Fruit fly (Drosophila melanogaster) whole organism, prepupa: ENCODE data around the gene PIP82.

Experiments
- Blimp-1 ChIP-seq: fragments of 200-800 bp; sonication (Bioruptor generic); optimal IDR thresholded peaks from 3 replicates; lab custom pipeline; 2017; ENCODE audit warnings: missing biosample characterization, missing genetic modification characterization, mild to moderate bottlenecking, moderate library complexity, missing genetic modification reagents
- CG10669 ChIP-seq: fragments of 200-800 bp; sonication (Bioruptor generic); optimal IDR thresholded peaks from 3 replicates; lab custom pipeline; 2018; ENCODE audit warnings: missing biosample characterization, mild to moderate bottlenecking, missing genetic modification characterization, moderate library complexity
- CG11294 ChIP-seq: fragments of 200-800 bp; sonication (Bioruptor generic); IDR thresholded peaks from 2 replicates; pipeline ENCODE4 v1.3.6; 2022; ENCODE audit warnings: missing biosample characterization, missing genetic modification characterization
- CG11762 ChIP-seq: fragments of 200-800 bp; sonication (Bioruptor generic); optimal IDR thresholded peaks from 3 replicates; lab custom pipeline; 2016; ENCODE audit warnings: missing biosample characterization, missing genetic modification characterization; ENCODE audit not compliant: insufficient read depth
- CG11902 ChIP-seq: fragments of 200-800 bp; sonication (Bioruptor generic); optimal IDR thresholded peaks from 3 replicates; lab custom pipeline; 2016; ENCODE audit warnings: missing biosample characterization, missing genetic modification characterization
- CG1621 ChIP-seq: fragments of 200-800 bp; sonication (Bioruptor generic); optimal IDR thresholded peaks from 3 replicates; lab custom pipeline; 2018; ENCODE audit warnings: missing biosample characterization, mild to moderate bottlenecking, missing genetic modification characterization
- CG16779 ChIP-seq: fragments of 200-800 bp; sonication (Bioruptor generic); optimal IDR thresholded peaks from 3 replicates; lab custom pipeline; 2017; ENCODE audit warnings: missing biosample characterization, mild to moderate bottlenecking, missing genetic modification characterization
- CG32006 ChIP-seq: fragments of 200-800 bp; sonication (Bioruptor generic); optimal IDR thresholded peaks from 3 replicates; lab custom pipeline; 2017; ENCODE audit warnings: missing biosample characterization, mild to moderate bottlenecking, missing genetic modification characterization
- CG3919 ChIP-seq: fragments of 200-800 bp; sonication (Bioruptor generic); optimal IDR thresholded peaks from 3 replicates; lab custom pipeline; 2016; ENCODE audit warnings: missing biosample characterization, missing genetic modification characterization
- CG4318 ChIP-seq: fragments of 200-800 bp; sonication (Bioruptor generic); optimal IDR thresholded peaks from 3 replicates; lab custom pipeline; 2017; ENCODE audit warnings: missing biosample characterization, mild to moderate bottlenecking, missing genetic modification characterization
- CG6163 ChIP-seq: fragments of 200-800 bp; sonication (Bioruptor generic); IDR thresholded peaks from 3 replicates; pipeline ENCODE4 v1.3.6; 2022; ENCODE audit warnings: missing biosample characterization, missing genetic modification characterization
- CG6276 ChIP-seq: fragments of 200-800 bp; sonication (Bioruptor generic); optimal IDR thresholded peaks from 2 replicates; lab custom pipeline; 2017; ENCODE audit warnings: missing biosample characterization, mild to moderate bottlenecking, missing genetic modification characterization
- CG6808 ChIP-seq: fragments of 200-800 bp; sonication (Bioruptor generic); optimal IDR thresholded peaks from 3 replicates; lab custom pipeline; 2017; ENCODE audit warnings: missing biosample characterization, missing genetic modification characterization, mild to moderate bottlenecking, moderate library complexity, missing genetic modification reagents
- CG6854 ChIP-seq: fragments of 200-800 bp; sonication (Bioruptor generic); optimal IDR thresholded peaks from 2 replicates; lab custom pipeline; 2017; ENCODE audit warnings: missing biosample characterization, mild to moderate bottlenecking, missing genetic modification characterization
- CG7368 ChIP-seq: fragments of 200-800 bp; sonication (Bioruptor generic); optimal IDR thresholded peaks from 3 replicates; lab custom pipeline; 2016; ENCODE audit warnings: missing biosample characterization, missing genetic modification characterization
- CG8119 ChIP-seq: fragments of 200-800 bp; sonication (Bioruptor generic); IDR thresholded peaks from 3 replicates; pipeline ENCODE4 v1.3.6; 2022; ENCODE audit warnings: missing biosample characterization, missing genetic modification characterization
- CG8319 ChIP-seq: fragments of 200-800 bp; sonication (Bioruptor generic); optimal IDR thresholded peaks from 3 replicates; lab custom pipeline; 2016; ENCODE audit warnings: missing biosample characterization, missing genetic modification characterization
- CG8632 ChIP-seq: fragments of 200-800 bp; sonication (Bioruptor generic); optimal IDR thresholded peaks from 3 replicates; lab custom pipeline; 2016; ENCODE audit warnings: missing biosample characterization, missing genetic modification characterization
- Eip78C ChIP-seq: fragments of 200-800 bp; sonication (Bioruptor generic); peaks from one replicate; lab custom pipeline; 2016; ENCODE audit warnings: missing biosample characterization, missing genetic modification characterization
- Eip93F ChIP-seq: fragments of 200-800 bp; sonication (Bioruptor generic); optimal IDR thresholded peaks from 2 replicates; lab custom pipeline; 2016; ENCODE audit warnings: missing biosample characterization, mild to moderate bottlenecking, missing genetic modification characterization
- Ets96B ChIP-seq: fragments of 200-800 bp; optimal IDR thresholded peaks from 2 replicates; lab custom pipeline; 2019; ENCODE audit warnings: missing biosample characterization, mild to moderate bottlenecking, missing genetic modification characterization, moderate library complexity
- Gug ChIP-seq: fragments of 200-800 bp; sonication (Bioruptor generic); IDR thresholded peaks from 2 replicates; pipeline ENCODE4 v1.3.6; 2022; ENCODE audit warnings: missing biosample characterization, missing genetic modification characterization
- Hr38 ChIP-seq: sonication (Bioruptor generic); optimal IDR thresholded peaks from 2 replicates; lab custom pipeline; 2016; ENCODE audit warnings: missing biosample characterization, missing genetic modification characterization
- Hr39 ChIP-seq: fragments of 200-800 bp; sonication (Bioruptor generic); optimal IDR thresholded peaks from 2 replicates; lab custom pipeline; 2016; ENCODE audit warnings: missing biosample characterization, missing genetic modification characterization
- Lpt ChIP-seq: fragments of 200-800 bp; sonication (Bioruptor generic); optimal IDR thresholded peaks from 3 replicates; lab custom pipeline; 2016; ENCODE audit warnings: missing biosample characterization, missing genetic modification characterization
- Met ChIP-seq: fragments of 200-800 bp; sonication (Bioruptor generic); optimal IDR thresholded peaks from 3 replicates; lab custom pipeline; 2016; ENCODE audit warnings: missing biosample characterization, missing genetic modification characterization
- OdsH ChIP-seq: fragments of 200-800 bp; sonication (Bioruptor generic); optimal IDR thresholded peaks from 3 replicates; lab custom pipeline; 2016; ENCODE audit warnings: missing biosample characterization, missing genetic modification characterization
- Smox ChIP-seq: fragments of 200-800 bp; sonication (Bioruptor generic); optimal IDR thresholded peaks from 3 replicates; lab custom pipeline; 2016; ENCODE audit warnings: missing biosample characterization, missing genetic modification characterization
- Sox102F ChIP-seq: fragments of 200-800 bp; sonication (Bioruptor generic); optimal IDR thresholded peaks from 2 replicates; lab custom pipeline; 2016; ENCODE audit warnings: missing biosample characterization, mild to moderate bottlenecking, missing genetic modification characterization
- Sox14 ChIP-seq: fragments of 200-800 bp; sonication (Bioruptor generic); optimal IDR thresholded peaks from 3 replicates; lab custom pipeline; 2016; ENCODE audit warnings: missing biosample characterization, missing genetic modification characterization
- Sox15 ChIP-seq: fragments of 200-800 bp; sonication (Bioruptor generic); optimal IDR thresholded peaks from 3 replicates; lab custom pipeline; 2016; ENCODE audit warnings: missing biosample characterization, missing genetic modification characterization
- achi ChIP-seq: fragments of 200-800 bp; sonication (Bioruptor generic); optimal IDR thresholded peaks from 3 replicates; lab custom pipeline; 2016; ENCODE audit warnings: missing biosample characterization, missing genetic modification characterization
- acj6 ChIP-seq: fragments of 200-800 bp; sonication (Bioruptor generic); optimal IDR thresholded peaks from 3 replicates; lab custom pipeline; 2016; ENCODE audit warnings: missing biosample characterization, missing genetic modification characterization
- cyc ChIP-seq: fragments of 200-800 bp; sonication (Bioruptor generic); optimal IDR thresholded peaks from 3 replicates; lab custom pipeline; 2016; ENCODE audit warnings: missing biosample characterization, missing genetic modification characterization
- dac ChIP-seq: fragments of 200-800 bp; sonication (Bioruptor generic); optimal IDR thresholded peaks from 2 replicates; lab custom pipeline; 2017; ENCODE audit warnings: missing biosample characterization, mild to moderate bottlenecking, missing genetic modification characterization
- dsx ChIP-seq: fragments of 200-800 bp; optimal IDR thresholded peaks from 3 replicates; lab custom pipeline; 2019; ENCODE audit warnings: missing biosample characterization, mild to moderate bottlenecking, missing genetic modification characterization, moderate library complexity; ENCODE audit not compliant: poor library complexity, severe bottlenecking
- eg ChIP-seq: fragments of 200-800 bp; sonication (Bioruptor generic); IDR thresholded peaks from 3 replicates; pipeline ENCODE4 v1.3.6; 2022; ENCODE audit warnings: missing biosample characterization, missing genetic modification characterization
- fd59A ChIP-seq: fragments of 200-800 bp; sonication (Bioruptor generic); optimal IDR thresholded peaks from 2 replicates; lab custom pipeline; 2017; ENCODE audit warnings: missing biosample characterization, mild to moderate bottlenecking, missing genetic modification characterization, missing genetic modification reagents
- fkh ChIP-seq: fragments of 200-800 bp; sonication (Bioruptor generic); optimal IDR thresholded peaks from 3 replicates; lab custom pipeline; 2017; ENCODE audit warnings: missing biosample characterization, mild to moderate bottlenecking, missing genetic modification characterization, moderate library complexity
- lz ChIP-seq: fragments of 200-800 bp; sonication (Bioruptor generic); optimal IDR thresholded peaks from 3 replicates; lab custom pipeline; 2016; ENCODE audit warnings: missing biosample characterization, missing genetic modification characterization
- pdm3 ChIP-seq: fragments of 200-800 bp; sonication (Bioruptor generic); optimal IDR thresholded peaks from 3 replicates; lab custom pipeline; 2016; ENCODE audit warnings: missing biosample characterization, missing genetic modification characterization
- salr ChIP-seq, 2 experiments: fragments of 200-800 bp; sonication (Bioruptor generic); optimal IDR thresholded peaks; 3 replicates each; lab custom pipeline; 2016 to 2018; ENCODE audit warnings: missing biosample characterization in 2 of 2, missing genetic modification characterization in 2 of 2, mild to moderate bottlenecking in 1 of 2
- spab ChIP-seq: fragments of 200-800 bp; sonication (Bioruptor generic); optimal IDR thresholded peaks from 2 replicates; lab custom pipeline; 2017; ENCODE audit warnings: missing biosample characterization, mild to moderate bottlenecking, missing genetic modification characterization, missing genetic modification reagents
- ss ChIP-seq, 2 experiments: fragments of 200-800 bp; sonication (Bioruptor generic); optimal IDR thresholded peaks; 2 replicates in 1 of 2; 3 replicates in 1 of 2; lab custom pipeline; 2017 to 2018; ENCODE audit warnings: mild to moderate bottlenecking in 2 of 2, missing biosample characterization in 2 of 2, missing genetic modification characterization in 2 of 2, moderate library complexity in 1 of 2
- vri ChIP-seq: fragments of 200-800 bp; sonication (Bioruptor generic); optimal IDR thresholded peaks from 3 replicates; lab custom pipeline; 2016; ENCODE audit warnings: missing biosample characterization, mild to moderate bottlenecking, missing genetic modification characterization

PIP82 gene

DNA sequence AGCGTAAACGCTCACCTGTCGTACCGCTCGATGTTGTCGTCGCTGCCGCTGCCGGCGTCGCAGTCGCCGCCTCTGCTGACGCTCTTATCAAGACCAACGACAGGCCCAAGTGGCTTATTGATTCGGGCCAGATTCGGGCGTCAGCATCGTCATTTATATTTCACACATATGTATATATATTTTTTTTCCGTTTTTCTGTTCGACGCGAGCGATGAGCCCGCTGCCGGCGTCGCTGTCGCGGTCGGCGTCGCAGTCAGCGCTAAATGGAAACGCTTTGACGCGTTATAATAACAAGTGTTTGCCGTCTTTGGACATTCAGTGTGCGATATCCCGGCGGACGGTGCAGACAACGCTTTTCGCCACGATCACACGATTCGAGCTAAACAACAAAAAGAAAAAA is 27.4 kb downstream of the PIP82 start:
- no peak for TF ChIP-seq CG4318 (GFP tag; lab: Kevin White, UChicago)
- no peak for TF ChIP-seq eg (GFP tag; lab: Robert Waterston, UW)
- no peak for TF ChIP-seq CG6808 (GFP tag; lab: Kevin White, UChicago)
- no peak for TF ChIP-seq CG11294 (GFP tag; lab: Robert Waterston, UW)
- peak; percentile 18 for TF ChIP-seq Eip78C (GFP tag; lab: Kevin White, UChicago)
- no peak for TF ChIP-seq achi (GFP tag; lab: Kevin White, UChicago)
- no peak for TF ChIP-seq CG8319 (GFP tag; lab: Kevin White, UChicago)
- TF ChIP-seq Eip93F (GFP tag; lab: Kevin White, UChicago): peak; percentile 49
- TF ChIP-seq CG6854 (GFP tag; lab: Kevin White, UChicago): no peak
- TF ChIP-seq spab (GFP tag; lab: Kevin White, UChicago): no peak
- TF ChIP-seq Sox14 (GFP tag; lab: Kevin White, UChicago): no peak
- no peak for TF ChIP-seq vri
- no peak for TF ChIP-seq dac (GFP tag; lab: Kevin White, UChicago)
- TF ChIP-seq Met (GFP tag; lab: Kevin White, UChicago): no peak
- no peak for TF ChIP-seq Sox102F (GFP tag; lab: Kevin White, UChicago)
- no peak for TF ChIP-seq fkh (GFP tag; lab: Kevin White, UChicago)

DNA sequence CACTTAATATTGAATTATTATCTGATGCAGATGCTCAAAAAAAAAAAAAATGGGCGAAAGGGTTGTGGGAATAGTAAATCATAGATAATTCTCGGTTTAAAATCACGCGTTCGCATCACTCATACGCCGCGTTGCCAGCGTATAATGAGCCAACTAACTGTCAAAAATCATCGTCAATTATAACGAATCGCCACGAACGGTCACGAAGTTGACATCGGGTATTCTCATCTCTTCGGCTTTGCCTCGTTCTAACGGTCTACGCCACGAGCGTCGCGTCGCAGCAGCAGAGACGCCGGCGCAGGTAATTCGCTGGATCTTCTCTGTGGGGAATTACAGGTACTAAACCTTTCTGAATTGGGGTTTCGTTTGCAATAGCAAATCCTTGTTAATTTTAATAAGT is 28.1 kb downstream of the PIP82 start:
- no peak for TF ChIP-seq lz (GFP tag; lab: Kevin White, UChicago)
- no peak for TF ChIP-seq fd59A
- no peak for TF ChIP-seq Met (GFP tag; lab: Kevin White, UChicago)
- TF ChIP-seq Eip93F (GFP tag; lab: Kevin White, UChicago): no peak
- TF ChIP-seq acj6 (GFP tag; lab: Kevin White, UChicago): no peak
- no peak for TF ChIP-seq CG32006 (GFP tag; lab: Kevin White, UChicago)
- no peak for TF ChIP-seq Sox15
- no peak for TF ChIP-seq CG11902 (GFP tag; lab: Kevin White, UChicago)
- TF ChIP-seq Smox (GFP tag; lab: Kevin White, UChicago): no peak
- no peak for TF ChIP-seq Hr39 (GFP tag; lab: Kevin White, UChicago)
- no peak for TF ChIP-seq dsx (GFP tag; lab: Kevin White, UChicago)
- TF ChIP-seq CG8119: no peak
- no peak for TF ChIP-seq CG4318 (GFP tag; lab: Kevin White, UChicago)
- no peak for TF ChIP-seq spab (GFP tag; lab: Kevin White, UChicago)
- no peak for TF ChIP-seq CG3919 (GFP tag; lab: Kevin White, UChicago)
- no peak for TF ChIP-seq Blimp-1 (GFP tag; lab: Kevin White, UChicago)
- TF ChIP-seq achi (GFP tag; lab: Kevin White, UChicago): no peak
- no peak for TF ChIP-seq ss (GFP tag; optimal IDR thresholded peaks at IDR 0.05; lab: Kevin White, UChicago)
- TF ChIP-seq CG16779 (tag; lab: Kevin White, UChicago): no peak

- TF ChIP-seq lz (GFP tag; lab: Kevin White, UChicago) (no peak), CG11762 (GFP tag; lab: Kevin White, UChicago) (no peak), Smox (GFP tag; lab: Kevin White, UChicago) (no peak), acj6 (GFP tag; lab: Kevin White, UChicago) (peak; percentile 40), Ets96B (tag; lab: Kevin White, UChicago) (no peak), ss (GFP tag; optimal IDR thresholded peaks at IDR 0.05; lab: Kevin White, UChicago) (no peak), Blimp-1 (GFP tag; lab: Kevin White, UChicago) (no peak), Hr38 (GFP tag; lab: Kevin White, UChicago) (no peak), CG11294 (GFP tag; lab: Robert Waterston, UW) (0 out of 2 replicates have a peak, but pooled peaks have one; percentile 18), CG8632 (no peak), Sox102F (GFP tag; lab: Kevin White, UChicago) (no peak), CG4318 (GFP tag; lab: Kevin White, UChicago) (no peak), CG6276 (no peak), CG6854 (GFP tag; lab: Kevin White, UChicago) (no peak), Hr39 (GFP tag; lab: Kevin White, UChicago) (peak; percentile 16), OdsH (GFP tag; lab: Kevin White, UChicago) (peak; percentile 10), Sox15 (peak; percentile 1), salr (GFP tag; optimal IDR thresholded peaks at IDR 0.05; lab: Kevin White, UChicago) (no peak), CG7368 (GFP tag; lab: Kevin White, UChicago) (no peak), CG32006 (GFP tag; lab: Kevin White, UChicago) (no peak), CG1621 (tag; lab: Kevin White, UChicago) (no peak), CG3919 (GFP tag; lab: Kevin White, UChicago) (no peak), pdm3 (GFP tag; lab: Kevin White, UChicago) (peak; percentile 15), CG10669 (peak; percentile 7), cyc (no peak), CG6163 (peak; percentile 52; the same call in 2 of the 3 replicates), Lpt (GFP tag; lab: Kevin White, UChicago) (no peak), dac (GFP tag; lab: Kevin White, UChicago) (no peak), Sox14 (GFP tag; lab: Kevin White, UChicago) (peak; percentile 10), Gug (no peak)
These were observed 30.3 kb downstream of the PIP82 start for dm6 chrX:8499151-8499550.
